Fruit fly (Drosophila melanogaster) whole organism, embryonic: ENCODE results near the gene Gr21a.
A peak's percentile ranks its signal among the peaks of the same experiment; 100 is the strongest.

Experiments
- Awh ChIP-seq: fragments of 200-800 bp; sonication (Bioruptor generic); IDR thresholded peaks from 2 replicates; pipeline ENCODE4, ENCODE4 v1.3.6; 2022; ENCODE audit warnings: missing biosample characterization, missing genetic modification characterization
- CG11398 ChIP-seq: fragments of 200-800 bp; sonication (Bioruptor generic); optimal IDR thresholded peaks from 2 replicates; lab custom pipeline; 2016; ENCODE audit warnings: missing biosample characterization, missing genetic modification characterization
- CG12769 ChIP-seq: fragments of 200-800 bp; sonication (Bioruptor generic); optimal IDR thresholded peaks from 2 replicates; lab custom pipeline; 2019; ENCODE audit warnings: missing biosample characterization, mild to moderate bottlenecking, missing genetic modification characterization, moderate library complexity
- CG1832 ChIP-seq: fragments of 200-800 bp; sonication (Bioruptor generic); optimal IDR thresholded peaks from 2 replicates; lab custom pipeline; 2017; ENCODE audit warnings: missing biosample characterization, mild to moderate bottlenecking, missing genetic modification characterization, inconsistent platforms
- CG2199 ChIP-seq: fragments of 200-800 bp; sonication (Bioruptor generic); IDR thresholded peaks from 3 replicates; pipeline ENCODE4 v1.3.6; 2022; ENCODE audit warnings: missing biosample characterization, missing genetic modification characterization
- CG32767 ChIP-seq: fragments of 200-800 bp; sonication (Bioruptor generic); IDR thresholded peaks from 2 replicates; pipeline ENCODE4 v1.3.6; 2022; ENCODE audit warnings: missing biosample characterization, missing genetic modification characterization
- CG4424 ChIP-seq: fragments of 200-800 bp; sonication (Bioruptor generic); optimal IDR thresholded peaks from 3 replicates; lab custom pipeline; 2016; ENCODE audit warnings: missing biosample characterization, missing genetic modification characterization
- CG7271 ChIP-seq: fragments of 200-800 bp; sonication (Bioruptor generic); optimal IDR thresholded peaks from 2 replicates; lab custom pipeline; 2018; ENCODE audit warnings: missing biosample characterization, mild to moderate bottlenecking, missing genetic modification characterization, moderate library complexity
- CG8388 ChIP-seq: fragments of 200-800 bp; sonication (Bioruptor generic); optimal IDR thresholded peaks from 2 replicates; lab custom pipeline; 2019; ENCODE audit warnings: missing biosample characterization, mild to moderate bottlenecking, missing genetic modification characterization, moderate library complexity
- CTCF ChIP-seq: fragments of 200-800 bp; sonication (Bioruptor generic); optimal IDR thresholded peaks from 2 replicates; lab custom pipeline; 2017; ENCODE audit warnings: missing biosample characterization, mild to moderate bottlenecking, missing genetic modification characterization, moderate library complexity
- Deaf1 ChIP-seq: fragments of 200-800 bp; optimal IDR thresholded peaks from 3 replicates; lab custom pipeline; 2019; ENCODE audit warnings: missing biosample characterization, mild to moderate bottlenecking, missing genetic modification characterization, moderate library complexity
- Fer2 ChIP-seq: fragments of 200-800 bp; sonication (Bioruptor generic); optimal IDR thresholded peaks from 2 replicates; lab custom pipeline; 2018; ENCODE audit warnings: missing biosample characterization, mild to moderate bottlenecking, missing genetic modification characterization, moderate library complexity
- Gsc ChIP-seq: fragments of 200-800 bp; sonication (Bioruptor generic); IDR thresholded peaks from 2 replicates; pipeline ENCODE4 v1.3.6; 2022; ENCODE audit warnings: missing biosample characterization, missing genetic modification characterization
- Hr3 ChIP-seq: fragments of 200-800 bp; sonication (Bioruptor generic); optimal IDR thresholded peaks from 3 replicates; lab custom pipeline; 2016; ENCODE audit warnings: missing biosample characterization, missing genetic modification characterization
- Med ChIP-seq: fragments of 200-800 bp; sonication (Bioruptor generic); peaks from one replicate; lab custom pipeline; 2016; ENCODE audit warnings: missing biosample characterization, missing genetic modification characterization, mild to moderate bottlenecking, inconsistent platforms, moderate library complexity
- Neu2 ChIP-seq: fragments of 200-800 bp; sonication (Bioruptor generic); optimal IDR thresholded peaks from 3 replicates; lab custom pipeline; 2016; ENCODE audit warnings: missing biosample characterization, missing genetic modification characterization, borderline replicate concordance
- Nf-YC ChIP-seq: fragments of 200-800 bp; optimal IDR thresholded peaks from 3 replicates; lab custom pipeline; 2019; ENCODE audit warnings: missing biosample characterization, mild to moderate bottlenecking, missing genetic modification characterization, moderate library complexity
- Pdp1 ChIP-seq, 2 experiments: fragments of 200-800 bp; sonication (Bioruptor generic); optimal IDR thresholded peaks; 3 replicates each; lab custom pipeline; 2016; ENCODE audit warnings: missing biosample characterization in 2 of 2, missing genetic modification characterization in 2 of 2, mild to moderate bottlenecking in 1 of 2, moderate library complexity in 1 of 2
- Ravus ChIP-seq: fragments of 200-800 bp; sonication (Bioruptor generic); IDR thresholded peaks from 2 replicates; pipeline ENCODE4 v1.3.6; 2022; ENCODE audit warnings: missing biosample characterization, missing genetic modification characterization
- Sox100B ChIP-seq: fragments of 200-800 bp; sonication (Bioruptor generic); optimal IDR thresholded peaks from 3 replicates; lab custom pipeline; 2018; ENCODE audit warnings: missing biosample characterization, mild to moderate bottlenecking, missing genetic modification characterization
- Trl ChIP-seq, 3 experiments: fragments of >200 bp in 2 of 3; fragments of 200-800 bp in 1 of 3; sonication (Bioruptor generic) in 1 of 3; optimal IDR thresholded peaks; 2 replicates in 1 of 3; 3 replicates in 2 of 3; lab custom pipeline; 2016 to 2017; ENCODE audit warnings: missing biosample characterization in 1 of 3, missing genetic modification characterization in 1 of 3
- Vsx1 ChIP-seq: fragments of 200-800 bp; sonication (Bioruptor generic); optimal IDR thresholded peaks from 2 replicates; lab custom pipeline; 2017; ENCODE audit warnings: missing biosample characterization, mild to moderate bottlenecking, missing genetic modification characterization, missing genetic modification reagents
- cg ChIP-seq: fragments of 200-800 bp; sonication (Bioruptor generic); optimal IDR thresholded peaks from 3 replicates; lab custom pipeline; 2019; ENCODE audit warnings: missing biosample characterization, mild to moderate bottlenecking, missing genetic modification characterization, moderate library complexity
- chn ChIP-seq: fragments of 200-800 bp; sonication (Bioruptor generic); optimal IDR thresholded peaks from 2 replicates; lab custom pipeline; 2016; ENCODE audit warnings: missing biosample characterization, missing genetic modification characterization
- crol ChIP-seq: fragments of 200-800 bp; sonication (Bioruptor generic); IDR thresholded peaks from 2 replicates; pipeline ENCODE4 v1.3.6; 2022; ENCODE audit warnings: missing biosample characterization, missing genetic modification characterization
- ewg ChIP-seq: fragments of 200-800 bp; sonication (Bioruptor generic); optimal IDR thresholded peaks from 3 replicates; lab custom pipeline; 2017; ENCODE audit warnings: mild to moderate bottlenecking, missing biosample characterization, missing genetic modification reagents, missing genetic modification characterization
- hbn ChIP-seq: fragments of 200-800 bp; sonication (Bioruptor generic); IDR thresholded peaks from 2 replicates; pipeline ENCODE4 v1.3.6; 2022; ENCODE audit warnings: missing biosample characterization, missing genetic modification characterization; ENCODE audit not compliant: partially characterized antibody
- her ChIP-seq: fragments of 200-800 bp; sonication (Bioruptor generic); optimal IDR thresholded peaks from 2 replicates; lab custom pipeline; 2016; ENCODE audit warnings: missing biosample characterization, missing genetic modification characterization
- lola ChIP-seq, 3 experiments: fragments of >200 bp in 2 of 3; fragments of 200-800 bp in 1 of 3; sonication (Bioruptor generic) in 1 of 3; optimal IDR thresholded peaks; 2 replicates each; lab custom pipeline; 2017 to 2019; ENCODE audit warnings: missing biosample characterization in 3 of 3, missing genetic modification characterization in 3 of 3, mild to moderate bottlenecking in 1 of 3, moderate library complexity in 1 of 3
- pros ChIP-seq: fragments of 200-800 bp; sonication (Bioruptor generic); optimal IDR thresholded peaks from 3 replicates; lab custom pipeline; 2019; ENCODE audit warnings: missing biosample characterization, mild to moderate bottlenecking, missing genetic modification characterization, moderate library complexity
- rib ChIP-seq: fragments of 200-800 bp; sonication (Bioruptor generic); IDR thresholded peaks from 2 replicates; pipeline ENCODE4 v1.3.6; 2022; ENCODE audit warnings: missing biosample characterization, missing genetic modification characterization
- sens ChIP-seq: fragments of 200-800 bp; sonication (Bioruptor generic); peaks from one replicate; lab custom pipeline; 2016; ENCODE audit warnings: missing biosample characterization, missing genetic modification characterization
- seq ChIP-seq: fragments of 200-800 bp; sonication (Bioruptor generic); IDR thresholded peaks from 2 replicates; pipeline ENCODE4 v1.3.6; 2022; ENCODE audit warnings: missing biosample characterization, missing genetic modification characterization
- sr ChIP-seq: fragments of 200-800 bp; sonication (Bioruptor generic); IDR thresholded peaks from 3 replicates; pipeline ENCODE4 v1.3.6; 2022; ENCODE audit warnings: missing biosample characterization, missing genetic modification characterization
- trh ChIP-seq: fragments of 200-800 bp; sonication (Bioruptor generic); optimal IDR thresholded peaks from 2 replicates; lab custom pipeline; 2016; ENCODE audit warnings: missing biosample characterization, missing genetic modification characterization
- yki ChIP-seq: fragments of >200 bp; optimal IDR thresholded peaks from 3 replicates; lab custom pipeline; 2018
- z ChIP-seq: fragments of 200-800 bp; sonication (Bioruptor generic); IDR thresholded peaks from 3 replicates; pipeline ENCODE4 v1.3.6; 2022; ENCODE audit warnings: missing biosample characterization, missing genetic modification characterization
- zf30C ChIP-seq: fragments of 200-800 bp; sonication (Bioruptor generic); optimal IDR thresholded peaks from 3 replicates; lab custom pipeline; 2018; ENCODE audit warnings: missing biosample characterization, mild to moderate bottlenecking, missing genetic modification characterization

The Gr21a gene

DNA sequence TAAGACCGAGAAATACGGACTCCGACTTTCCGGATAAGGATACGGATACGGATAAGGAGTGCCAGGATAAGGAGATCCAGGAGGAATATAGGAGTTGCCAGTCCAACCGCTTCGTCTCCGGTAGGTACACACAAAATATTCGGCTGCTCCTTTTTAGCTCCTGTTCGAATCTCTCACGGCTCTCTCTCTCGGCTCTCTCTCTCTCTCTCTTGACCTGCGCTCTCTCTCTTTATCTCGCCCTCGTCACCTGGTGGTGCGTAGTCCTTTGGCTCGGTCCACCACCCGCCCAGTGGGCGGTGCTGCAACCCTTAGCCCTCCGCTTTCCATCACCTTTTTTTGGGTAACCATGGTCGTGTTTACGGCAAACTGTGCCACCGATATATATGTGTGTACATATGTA, 46.1 kb downstream of the Gr21a start:
- TF ChIP-seq CG1832 (GFP tag; lab: Kevin White, UChicago) = peak; percentile 18
- TF ChIP-seq seq (GFP tag; lab: Robert Waterston, UW) = peak; percentile 71
- TF ChIP-seq CG8388 (GFP tag; lab: Kevin White, UChicago) = no peak
- TF ChIP-seq pros (GFP tag; lab: Kevin White, UChicago) = peak; percentile 78
- TF ChIP-seq ewg = peak; percentile 72
- peak; percentile 79 for TF ChIP-seq sens (GFP tag; lab: Kevin White, UChicago)
- peak; percentile 59; the same call in 1 of the 2 replicates for TF ChIP-seq CG32767 (GFP tag; lab: Robert Waterston, UW)
- TF ChIP-seq Fer2 (tag; lab: Kevin White, UChicago) = no peak
- TF ChIP-seq CTCF (GFP tag; lab: Kevin White, UChicago) = no peak
- peak; percentile 6 for TF ChIP-seq Med (GFP tag; lab: Kevin White, UChicago)
- TF ChIP-seq yki (lab: Kevin White, UChicago) = peak; percentile 94
- peak; percentile 80 for TF ChIP-seq zf30C (GFP tag; lab: Kevin White, UChicago)
- TF ChIP-seq CG2199 (GFP tag; lab: Robert Waterston, UW) = 0 out of 3 replicates have a peak, but pooled peaks have one; percentile 70
- peak; percentile 4 for TF ChIP-seq Deaf1 (tag; lab: Kevin White, UChicago)
- TF ChIP-seq CG4424 (GFP tag; lab: Kevin White, UChicago) = no peak
- TF ChIP-seq Trl (optimal IDR thresholded peaks at IDR 0.05; lab: Kevin White, UChicago) = peak; percentile 91 to 97
- TF ChIP-seq Trl (GFP tag; optimal IDR thresholded peaks at IDR 0.05; lab: Kevin White, UChicago) = peak; percentile 18
- TF ChIP-seq chn (GFP tag; lab: Kevin White, UChicago) = peak; percentile 28
- TF ChIP-seq CG7271 (tag; lab: Kevin White, UChicago) = no peak
- no peak for TF ChIP-seq Vsx1 (GFP tag; lab: Kevin White, UChicago)

DNA sequence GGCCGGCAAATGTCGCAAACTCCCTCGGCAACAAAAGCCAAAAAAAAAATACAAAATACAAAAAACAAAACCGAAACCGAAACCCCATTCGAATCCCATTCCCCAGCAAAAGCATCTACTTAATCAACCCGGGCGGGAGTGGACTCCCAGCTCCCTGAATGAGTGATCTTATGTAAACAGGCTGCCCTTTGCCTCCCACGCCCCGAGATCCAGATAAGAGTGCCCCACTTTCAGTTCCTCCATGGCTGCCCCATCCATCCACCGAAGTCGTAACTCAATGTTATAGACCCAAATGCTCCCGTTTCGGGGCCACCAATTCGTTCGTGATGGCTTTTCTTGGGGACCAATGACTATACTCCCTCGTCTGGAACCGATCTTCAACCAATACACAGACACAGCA, 46.8 kb downstream of the Gr21a start:
- no peak for TF ChIP-seq Neu2 (GFP tag; lab: Kevin White, UChicago)
- no peak for TF ChIP-seq Ravus (GFP tag; lab: Robert Waterston, UW)
- no peak for TF ChIP-seq hbn (GFP tag; lab: Robert Waterston, UW)
- 0 out of 2 replicates have a peak, but pooled peaks have one; percentile 38 for TF ChIP-seq Awh
- peak; percentile 45 for TF ChIP-seq crol
- TF ChIP-seq rib (GFP tag; lab: Robert Waterston, UW) = 0 out of 2 replicates have a peak, but pooled peaks have one; percentile 46
- TF ChIP-seq z (GFP tag; lab: Robert Waterston, UW) = 0 out of 3 replicates have a peak, but pooled peaks have one; percentile 58
- TF ChIP-seq her = no peak
- TF ChIP-seq CG11398 = no peak
- TF ChIP-seq Sox100B (GFP tag; lab: Kevin White, UChicago) = no peak
- TF ChIP-seq Pdp1 (GFP tag; optimal IDR thresholded peaks at IDR 0.05; lab: Kevin White, UChicago) = peak in 1 of 2 experiments; percentile 83
- no peak for TF ChIP-seq Gsc (GFP tag; lab: Robert Waterston, UW)
- peak; percentile 40 for TF ChIP-seq CG12769 (tag; lab: Kevin White, UChicago)
- TF ChIP-seq cg (GFP tag; lab: Kevin White, UChicago) = peak; percentile 10
- no peak for TF ChIP-seq trh (GFP tag; lab: Kevin White, UChicago)
- no peak for TF ChIP-seq Nf-YC (tag; lab: Kevin White, UChicago)
- TF ChIP-seq lola (GFP tag; optimal IDR thresholded peaks at IDR 0.05; lab: Kevin White, UChicago) = no peak
- TF ChIP-seq sr (GFP tag; lab: Robert Waterston, UW) = peak; percentile 17; the same call in 1 of the 3 replicates
- TF ChIP-seq Hr3 (GFP tag; lab: Kevin White, UChicago) = no peak
